Worm (Caenorhabditis elegans) whole organism, L4/young adult: ENCODE results near the gene C08E3.13.

Source experiments
- W03F9.2 ChIP-seq: fragments of 150-350 bp; optimal IDR thresholded peaks from 2 replicates; lab custom pipeline; 2014; ENCODE audit warnings: missing biosample characterization, missing genetic modification characterization
- him-1 ChIP-seq: sonication (generic microtip); optimal IDR thresholded peaks from 2 replicates; lab custom pipeline; 2016; ENCODE audit warnings: missing genotype, missing genetic modification reagents, missing genetic modification characterization, missing compliant biosample characterization

DNA sequence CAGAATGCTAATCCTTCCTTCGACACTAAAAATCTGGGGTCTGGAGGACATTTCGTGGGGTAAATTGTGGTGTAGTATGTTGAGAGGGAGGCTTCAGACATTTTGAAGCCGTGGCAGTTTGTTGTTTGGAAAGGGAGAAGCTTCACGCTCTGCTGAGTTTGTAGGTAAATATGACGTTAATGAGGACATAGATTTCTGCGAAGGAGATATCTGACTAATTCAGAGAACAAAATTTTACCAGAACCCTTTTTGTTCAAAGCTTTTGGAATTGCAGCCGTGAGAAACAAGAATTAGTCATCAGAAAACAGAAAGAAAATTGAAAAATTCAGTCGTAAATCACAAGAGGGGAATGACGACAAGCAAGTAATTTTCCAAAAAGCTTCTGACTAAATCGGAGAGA is 8.4 kb upstream of the C08E3.13 start, which contains the start of gene srh-72:
- TF ChIP-seq W03F9.2 (tag; lab: Kevin White, UChicago) = no peak
- TF ChIP-seq him-1 (tag; lab: Kevin White, UChicago) = no peak
